Worm (Caenorhabditis elegans) whole organism, L1 larva: ENCODE results near the gene Y73B6BL.31.

ENCODE experiments used
- efl-1 ChIP-seq, 4 experiments: fragments of 150-350 bp; optimal IDR thresholded peaks in 3 of 4; peaks in 1 of 4; 1 replicate in 1 of 4; 2 replicates in 3 of 4; lab custom pipeline; 2014; ENCODE audit warnings: missing biosample characterization in 2 of 4, missing genetic modification characterization in 2 of 4, missing genetic modification reagents in 2 of 4
- fkh-4 ChIP-seq: sonication (generic microtip); optimal IDR thresholded peaks from 2 replicates; lab custom pipeline; 2016; ENCODE audit warnings: missing compliant biosample characterization, missing genetic modification characterization, borderline replicate concordance
- lsy-2 ChIP-seq, 2 experiments: fragments of 150-350 bp; optimal IDR thresholded peaks; 2 replicates each; lab custom pipeline; 2014; ENCODE audit warnings: missing biosample characterization in 2 of 2, missing genetic modification characterization in 2 of 2
- nhr-19 ChIP-seq: fragments of 200-800 bp; sonication (Bioruptor generic); conservative IDR thresholded peaks from 2 replicates; pipeline ENCODE4 v1.3.6; 2022; ENCODE audit warnings: missing genetic modification characterization, missing compliant biosample characterization
- nhr-71 ChIP-seq: sonication (generic microtip); optimal IDR thresholded peaks from 2 replicates; lab custom pipeline; 2016; ENCODE audit warnings: mild to moderate bottlenecking, missing genetic modification characterization, moderate library complexity, missing compliant biosample characterization
- nhr-90 ChIP-seq: sonication (generic microtip); optimal IDR thresholded peaks from 2 replicates; lab custom pipeline; 2016; ENCODE audit warnings: mild to moderate bottlenecking, missing genetic modification characterization, missing compliant biosample characterization; ENCODE audit not compliant: poor library complexity
- pag-3 ChIP-seq: sonication (generic microtip); optimal IDR thresholded peaks from 2 replicates; lab custom pipeline; 2017; ENCODE audit warnings: missing genetic modification characterization, mild to moderate bottlenecking, missing compliant biosample characterization, antibody characterized with exemption, borderline replicate concordance; ENCODE audit not compliant: insufficient read depth
- pax-3 ChIP-seq: fragments of 200-800 bp; sonication (Bioruptor generic); optimal IDR thresholded peaks from 2 replicates; lab custom pipeline; 2018; ENCODE audit warnings: mild to moderate bottlenecking, missing genetic modification characterization, moderate library complexity, missing compliant biosample characterization
- rnt-1 ChIP-seq: sonication (generic microtip); optimal IDR thresholded peaks from 2 replicates; lab custom pipeline; 2016; ENCODE audit warnings: mild to moderate bottlenecking, missing genetic modification characterization, moderate library complexity, missing compliant biosample characterization
- snpc-4 ChIP-seq: fragments of 150-350 bp; optimal IDR thresholded peaks from 2 replicates; lab custom pipeline; 2014; ENCODE audit warnings: missing biosample characterization, missing genetic modification characterization
- swsn-7 ChIP-seq: sonication (generic microtip); optimal IDR thresholded peaks from 2 replicates; lab custom pipeline; 2016; ENCODE audit warnings: missing genetic modification characterization, missing compliant biosample characterization
- unc-62 ChIP-seq: fragments of 150-350 bp; optimal IDR thresholded peaks from 2 replicates; lab custom pipeline; 2014; ENCODE audit warnings: missing biosample characterization, missing genetic modification reagents, missing genetic modification characterization
- vab-15 ChIP-seq: sonication (generic microtip); optimal IDR thresholded peaks from 2 replicates; lab custom pipeline; 2017; ENCODE audit warnings: missing genotype, mild to moderate bottlenecking, missing genetic modification characterization, missing compliant biosample characterization

- TF ChIP-seq nhr-19 (no peak), snpc-4 (tag; lab: Kevin White, UChicago) (no peak), lsy-2 (tag; optimal IDR thresholded peaks at IDR 0.05; lab: Kevin White, UChicago) (no peak), vab-15 (tag; lab: Kevin White, UChicago) (no peak), unc-62 (GFP tag; lab: Kevin White, UChicago) (no peak), nhr-71 (no peak), nhr-90 (tag; lab: Kevin White, UChicago) (no peak), pax-3 (tag; lab: Kevin White, UChicago) (no peak), fkh-4 (tag; lab: Kevin White, UChicago) (no peak), rnt-1 (no peak), efl-1 (optimal IDR thresholded peaks at IDR 0.05; lab: Kevin White, UChicago) (no peak), efl-1 (GFP tag; optimal IDR thresholded peaks at IDR 0.05 in 1 of 2; lab: Kevin White, UChicago) (no peak), pag-3 (no peak), swsn-7 (tag; lab: Kevin White, UChicago) (no peak)
These were observed 22.3 kb downstream of the Y73B6BL.31 start, which contains the start of gene acr-25 for ce11 chrIV:6464005-6464404.
